Worm (Caenorhabditis elegans): Measurements from ENCODE around the gene F08F8.10.

- TF ChIP-seq elt-3 (tag; optimal IDR thresholded peaks at IDR 0.05) (no peak), skn-1 (tag; optimal IDR thresholded peaks at IDR 0.05) (no peak), pqm-1 (tag; optimal IDR thresholded peaks at IDR 0.05) (peak; percentile 34), nhr-237 (tag; optimal IDR thresholded peaks at IDR 0.05) (no peak), unc-62 (GFP tag; optimal IDR thresholded peaks at IDR 0.05) (no peak), ceh-16 (tag; optimal IDR thresholded peaks at IDR 0.05) (no peak), ama-1 (optimal IDR thresholded peaks at IDR 0.05) (no peak), R02D3.7 (tag; optimal IDR thresholded peaks at IDR 0.05) (no peak), nhr-28 (tag; optimal IDR thresholded peaks at IDR 0.05) (no peak), zag-1 (tag; optimal IDR thresholded peaks at IDR 0.05) (no peak), fos-1 (tag; optimal IDR thresholded peaks at IDR 0.05) (no peak), nhr-76 (tag; optimal IDR thresholded peaks at IDR 0.05) (no peak), nhr-12 (tag; optimal IDR thresholded peaks at IDR 0.05) (no peak), elt-2 (tag; optimal IDR thresholded peaks at IDR 0.05) (peak; percentile 55)
These were observed 35.2 kb downstream of the F08F8.10 start for ce11 chrIII:7322018-7322417.

Data from whole organism, L3 larva.